Worm (Caenorhabditis elegans) whole organism, L2 larva: ENCODE results near the gene T16H12.2.

ENCODE experiments used
- ceh-82 ChIP-seq: fragments of 150-350 bp; optimal IDR thresholded peaks from 2 replicates; lab custom pipeline; 2014; ENCODE audit warnings: missing biosample characterization, missing genetic modification characterization
- dmd-4 ChIP-seq: sonication (generic microtip); optimal IDR thresholded peaks from 2 replicates; lab custom pipeline; 2017; ENCODE audit warnings: missing biosample characterization, missing genetic modification characterization
- elt-3 ChIP-seq: sonication (generic microtip); optimal IDR thresholded peaks from 2 replicates; lab custom pipeline; 2017; ENCODE audit warnings: missing biosample characterization, missing genetic modification characterization
- fos-1 ChIP-seq: fragments of 150-350 bp; optimal IDR thresholded peaks from 2 replicates; lab custom pipeline; 2014; ENCODE audit warnings: missing biosample characterization, missing genetic modification characterization
- lin-11 ChIP-seq: fragments of 150-350 bp; sonication (generic microtip); optimal IDR thresholded peaks from 2 replicates; lab custom pipeline; 2014; ENCODE audit warnings: missing biosample characterization, missing genetic modification characterization, inconsistent platforms, mixed read lengths
- mab-5 ChIP-seq: fragments of 150-350 bp; optimal IDR thresholded peaks from 2 replicates; lab custom pipeline; 2014; ENCODE audit warnings: missing biosample characterization, missing genetic modification characterization
- nhr-23 ChIP-seq: fragments of 150-350 bp; optimal IDR thresholded peaks from 2 replicates; lab custom pipeline; 2014; ENCODE audit warnings: missing biosample characterization, missing genetic modification reagents, missing genetic modification characterization
- nhr-237 ChIP-seq: fragments of 150-350 bp; optimal IDR thresholded peaks from 2 replicates; lab custom pipeline; 2014; ENCODE audit warnings: missing biosample characterization, missing genetic modification characterization
- nhr-25 ChIP-seq: fragments of 150-350 bp; sonication (generic microtip); optimal IDR thresholded peaks from 3 replicates; lab custom pipeline; 2014; ENCODE audit warnings: missing biosample characterization, missing genetic modification characterization
- nhr-77 ChIP-seq: fragments of 150-350 bp; optimal IDR thresholded peaks from 2 replicates; lab custom pipeline; 2014; ENCODE audit warnings: missing biosample characterization, missing genetic modification characterization
- unc-39 ChIP-seq: fragments of 150-350 bp; optimal IDR thresholded peaks from 2 replicates; lab custom pipeline; 2014; ENCODE audit warnings: missing biosample characterization, missing genetic modification characterization
- ztf-4 ChIP-seq: fragments of 150-350 bp; optimal IDR thresholded peaks from 2 replicates; lab custom pipeline; 2014; ENCODE audit warnings: missing biosample characterization, missing genetic modification characterization

- TF ChIP-seq nhr-237 (tag; lab: Kevin White, UChicago) (no peak), mab-5 (no peak), fos-1 (no peak), dmd-4 (tag; lab: Kevin White, UChicago) (no peak), elt-3 (tag; lab: Kevin White, UChicago) (no peak), nhr-77 (tag; lab: Kevin White, UChicago) (no peak), lin-11 (tag; lab: Kevin White, UChicago) (no peak), ceh-82 (no peak), nhr-25 (tag; lab: Kevin White, UChicago) (no peak), nhr-23 (tag; lab: Kevin White, UChicago) (no peak), unc-39 (tag; lab: Kevin White, UChicago) (no peak), ztf-4 (tag; lab: Kevin White, UChicago) (no peak)
These were observed 2.8 kb upstream of the T16H12.2 start, which contains the start of gene T16H12.3 for ce11 chrIII:10083242-10083641.
